Worm (Caenorhabditis elegans) whole organism, young adult: ENCODE data around the gene F48E8.3.

ENCODE experiments used
- B0336.3 ChIP-seq: fragments of 200-800 bp; sonication (Bioruptor generic); IDR thresholded peaks from 2 replicates; pipeline ENCODE4 v1.3.6; 2022; ENCODE audit warnings: missing genetic modification characterization, missing compliant biosample characterization
- C17E4.6 ChIP-seq: fragments of 200-800 bp; sonication (Bioruptor generic); IDR thresholded peaks from 2 replicates; pipeline ENCODE4 v1.3.6; 2022; ENCODE audit warnings: missing genetic modification reagents, missing genetic modification characterization, missing compliant biosample characterization
- D2030.7 ChIP-seq: fragments of 200-800 bp; sonication (Bioruptor generic); IDR thresholded peaks from 2 replicates; pipeline ENCODE4 v1.3.6; 2022; ENCODE audit warnings: missing genetic modification reagents, missing genetic modification characterization, missing compliant biosample characterization
- F33H1.4 ChIP-seq: fragments of 200-800 bp; sonication (Bioruptor generic); IDR thresholded peaks from 2 replicates; pipeline ENCODE4 v1.3.6; 2022; ENCODE audit warnings: missing genetic modification reagents, missing genetic modification characterization, missing compliant biosample characterization
- F37B4.10 ChIP-seq: fragments of 200-800 bp; sonication (Bioruptor generic); IDR thresholded peaks from 2 replicates; pipeline ENCODE4 v1.3.6; 2022; ENCODE audit warnings: missing genetic modification characterization, missing compliant biosample characterization
- F39B2.1 ChIP-seq: fragments of 200-800 bp; sonication (Bioruptor generic); IDR thresholded peaks from 2 replicates; pipeline ENCODE4 v1.3.6; 2022; ENCODE audit warnings: missing genetic modification reagents, missing genetic modification characterization, missing compliant biosample characterization
- F52B5.7 ChIP-seq: sonication (generic microtip); optimal IDR thresholded peaks from 2 replicates; lab custom pipeline; 2016; ENCODE audit warnings: mild to moderate bottlenecking, missing genetic modification characterization, missing compliant biosample characterization
- F55B11.4 ChIP-seq: sonication (generic microtip); optimal IDR thresholded peaks from 2 replicates; lab custom pipeline; 2016; ENCODE audit warnings: missing compliant biosample characterization, missing genetic modification characterization, borderline replicate concordance; ENCODE audit not compliant: insufficient read depth
- Y53F4B.3 ChIP-seq: fragments of 200-800 bp; sonication (Bioruptor generic); IDR thresholded peaks from 2 replicates; pipeline ENCODE4 v1.3.6; 2022; ENCODE audit warnings: missing genetic modification reagents, missing genetic modification characterization, missing compliant biosample characterization
- Y53G8AR.9 ChIP-seq: fragments of 200-800 bp; sonication (Bioruptor generic); conservative IDR thresholded peaks from 2 replicates; pipeline ENCODE4 v1.3.6; 2022; ENCODE audit warnings: missing genetic modification reagents, missing genetic modification characterization, missing compliant biosample characterization
- Y67H2A.10 ChIP-seq: fragments of 200-800 bp; sonication (Bioruptor generic); conservative IDR thresholded peaks from 2 replicates; pipeline ENCODE4 v1.3.6; 2022; ENCODE audit warnings: missing genetic modification reagents, missing genetic modification characterization, missing compliant biosample characterization
- attf-3 ChIP-seq: fragments of 200-800 bp; sonication (Bioruptor generic); conservative IDR thresholded peaks from 2 replicates; pipeline ENCODE4 v1.3.6; 2022; ENCODE audit warnings: missing genetic modification reagents, missing genetic modification characterization, missing compliant biosample characterization
- bed-2 ChIP-seq: fragments of 200-800 bp; sonication (Bioruptor generic); IDR thresholded peaks from 2 replicates; pipeline ENCODE4 v1.3.6; 2022; ENCODE audit warnings: missing genetic modification reagents, missing genetic modification characterization, missing compliant biosample characterization
- cebp-2 ChIP-seq: fragments of 200-800 bp; sonication (Bioruptor generic); IDR thresholded peaks from 2 replicates; pipeline ENCODE4 v1.3.6; 2022; ENCODE audit warnings: missing genetic modification characterization, missing compliant biosample characterization
- dpff-1 ChIP-seq: sonication (generic microtip); optimal IDR thresholded peaks from 2 replicates; lab custom pipeline; 2017; ENCODE audit warnings: mild to moderate bottlenecking, missing genetic modification characterization, missing compliant biosample characterization
- dpl-1 ChIP-seq: fragments of 150-350 bp; optimal IDR thresholded peaks from 2 replicates; lab custom pipeline; 2014; ENCODE audit warnings: missing biosample characterization, missing genetic modification reagents, missing genetic modification characterization
- efl-1 ChIP-seq: fragments of 150-350 bp; optimal IDR thresholded peaks from 2 replicates; lab custom pipeline; 2014; ENCODE audit warnings: missing biosample characterization, missing genetic modification reagents, missing genetic modification characterization
- egl-44 ChIP-seq: fragments of 200-800 bp; sonication (Bioruptor generic); IDR thresholded peaks from 2 replicates; pipeline ENCODE4 v1.3.6; 2022; ENCODE audit warnings: missing genetic modification reagents, missing genetic modification characterization, missing compliant biosample characterization
- egrh-3 ChIP-seq: fragments of 200-800 bp; sonication (Bioruptor generic); IDR thresholded peaks from 2 replicates; pipeline ENCODE4 v1.3.6; 2022; ENCODE audit warnings: missing genetic modification reagents, missing genetic modification characterization, missing compliant biosample characterization
- hmg-1.2 ChIP-seq: fragments of 200-800 bp; sonication (Bioruptor generic); IDR thresholded peaks from 2 replicates; pipeline ENCODE4 v1.3.6; 2022; ENCODE audit warnings: missing genetic modification reagents, missing genetic modification characterization, missing compliant biosample characterization
- hmg-20 ChIP-seq: fragments of 200-800 bp; sonication (Bioruptor generic); IDR thresholded peaks from 2 replicates; pipeline ENCODE4 v1.3.6; 2022; ENCODE audit warnings: missing genetic modification reagents, missing genetic modification characterization, missing compliant biosample characterization
- hrde-1 ChIP-seq: sonication (generic microtip); optimal IDR thresholded peaks from 2 replicates; lab custom pipeline; 2016; ENCODE audit warnings: missing genetic modification characterization, mild to moderate bottlenecking, missing compliant biosample characterization, moderate library complexity, missing genotype, missing genetic modification reagents, borderline replicate concordance
- lag-1 ChIP-seq: fragments of 200-800 bp; sonication (Bioruptor generic); IDR thresholded peaks from 2 replicates; pipeline ENCODE4 v1.3.6; 2022; ENCODE audit warnings: missing genetic modification reagents, missing genetic modification characterization, missing compliant biosample characterization
- madf-3 ChIP-seq: fragments of 200-800 bp; sonication (Bioruptor generic); IDR thresholded peaks from 2 replicates; pipeline ENCODE4 v1.3.6; 2022; ENCODE audit warnings: missing genetic modification reagents, missing genetic modification characterization, missing compliant biosample characterization
- nfya-2 ChIP-seq: fragments of 200-800 bp; sonication (Bioruptor generic); IDR thresholded peaks from 2 replicates; pipeline ENCODE4 v1.3.6; 2022; ENCODE audit warnings: missing genetic modification reagents, missing genetic modification characterization, missing compliant biosample characterization
- nfyb-1 ChIP-seq: fragments of 200-800 bp; sonication (Bioruptor generic); IDR thresholded peaks from 2 replicates; pipeline ENCODE4 v1.3.6; 2022; ENCODE audit warnings: missing genetic modification reagents, missing genetic modification characterization, missing compliant biosample characterization
- repo-1 ChIP-seq: sonication (generic microtip); optimal IDR thresholded peaks from 2 replicates; lab custom pipeline; 2017; ENCODE audit warnings: mild to moderate bottlenecking, missing genetic modification characterization, missing compliant biosample characterization
- snpc-1.3 ChIP-seq: sonication (generic microtip); optimal IDR thresholded peaks from 2 replicates; lab custom pipeline; 2017; ENCODE audit warnings: missing genetic modification characterization, mild to moderate bottlenecking, missing compliant biosample characterization, antibody characterized with exemption, moderate library complexity, missing genotype, missing genetic modification reagents; ENCODE audit not compliant: insufficient read depth
- snpc-3.4 ChIP-seq: sonication (generic microtip); optimal IDR thresholded peaks from 2 replicates; lab custom pipeline; 2017; ENCODE audit warnings: missing genetic modification characterization, mild to moderate bottlenecking, missing compliant biosample characterization, antibody characterized with exemption, moderate library complexity, missing genotype, missing genetic modification reagents
- tbp1 ChIP-seq: fragments of 200-800 bp; sonication (Bioruptor generic); optimal IDR thresholded peaks from 2 replicates; lab custom pipeline; 2018; ENCODE audit warnings: mild to moderate bottlenecking, missing genetic modification characterization, missing compliant biosample characterization
- unc-130 ChIP-seq: sonication (generic microtip); optimal IDR thresholded peaks from 2 replicates; lab custom pipeline; 2016; ENCODE audit warnings: missing genetic modification reagents, missing genetic modification characterization, missing compliant biosample characterization
- xnd-1 ChIP-seq: sonication (generic microtip); optimal IDR thresholded peaks from 2 replicates; lab custom pipeline; 2016; ENCODE audit warnings: missing genotype, missing genetic modification reagents, missing genetic modification characterization, missing compliant biosample characterization
- zfh-2 ChIP-seq: fragments of 200-800 bp; sonication (Bioruptor generic); conservative IDR thresholded peaks from 2 replicates; pipeline ENCODE4 v1.3.6; 2022; ENCODE audit warnings: missing genetic modification reagents, missing genetic modification characterization, missing compliant biosample characterization
- zim-3 ChIP-seq: sonication (generic microtip); optimal IDR thresholded peaks from 2 replicates; lab custom pipeline; 2017; ENCODE audit warnings: mild to moderate bottlenecking, missing genetic modification characterization, moderate library complexity, missing compliant biosample characterization
- ztf-18 ChIP-seq: sonication (generic microtip); optimal IDR thresholded peaks from 2 replicates; lab custom pipeline; 2016; ENCODE audit warnings: missing genotype, mild to moderate bottlenecking, missing genetic modification characterization, missing compliant biosample characterization
- ztf-28 ChIP-seq: fragments of 200-800 bp; sonication (Bioruptor generic); IDR thresholded peaks from 2 replicates; pipeline ENCODE4 v1.3.6; 2022; ENCODE audit warnings: missing genetic modification reagents, missing genetic modification characterization, missing compliant biosample characterization
- ztf-3 ChIP-seq: fragments of 200-800 bp; sonication (Bioruptor generic); optimal IDR thresholded peaks from 2 replicates; lab custom pipeline; 2018; ENCODE audit warnings: mild to moderate bottlenecking, missing genetic modification characterization, missing compliant biosample characterization

Gene F48E8.3

DNA sequence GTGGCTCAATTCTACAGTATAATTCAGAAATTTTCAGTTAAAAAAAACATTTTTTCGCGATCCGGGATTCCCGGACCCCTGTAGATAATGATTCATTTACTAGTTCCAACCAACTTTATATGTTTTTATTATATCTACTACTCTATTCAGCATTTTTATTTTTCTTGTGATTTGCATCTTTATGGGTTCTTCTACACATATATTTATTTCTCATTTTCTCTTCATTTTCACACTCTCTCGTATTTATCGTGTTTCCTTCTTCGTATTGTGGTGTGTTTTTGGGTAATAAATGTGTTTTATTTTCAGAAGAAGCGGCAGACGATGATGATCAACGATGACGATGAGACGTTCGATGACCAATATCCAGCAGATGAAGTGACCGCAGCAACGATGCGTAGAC is 2.9 kb downstream of the F48E8.3 start, which contains the start of gene F48E8.2:
F48E8.2 (plus strand) TSS at position 301 of the 400 bp plus-strand sequence.
- no peak for TF ChIP-seq D2030.7 (GFP tag; lab: Robert Waterston, UW)

DNA sequence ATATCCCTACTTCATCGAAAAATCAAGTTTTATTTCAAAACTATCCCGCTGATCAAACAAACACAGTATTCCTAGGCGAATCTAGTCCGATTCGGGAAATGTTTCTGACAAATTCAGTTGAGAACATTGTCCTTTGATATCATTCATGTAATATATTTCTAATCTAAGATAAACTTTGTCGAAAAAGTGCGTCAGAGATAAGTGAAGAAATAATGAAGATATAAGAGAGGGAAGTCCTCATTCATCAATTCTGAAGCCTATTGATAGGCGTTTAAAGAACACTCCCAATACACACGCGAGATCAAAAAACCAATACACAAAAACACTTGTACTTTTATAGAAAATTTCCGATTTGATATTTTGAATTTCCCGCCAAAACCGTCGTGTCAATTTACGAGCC is 3.7 kb downstream of the F48E8.3 start:
- TF ChIP-seq ztf-18 (no peak), dpl-1 (GFP tag; lab: Kevin White, UChicago) (no peak), egrh-3 (GFP tag; lab: Robert Waterston, UW) (no peak), hmg-1.2 (GFP tag; lab: Robert Waterston, UW) (no peak), F37B4.10 (GFP tag; lab: Robert Waterston, UW) (no peak), C17E4.6 (GFP tag; lab: Robert Waterston, UW) (no peak), cebp-2 (GFP tag; lab: Robert Waterston, UW) (no peak), xnd-1 (no peak), dpff-1 (tag; lab: Kevin White, UChicago) (no peak), zim-3 (no peak), F33H1.4 (GFP tag; lab: Robert Waterston, UW) (no peak), madf-3 (GFP tag; lab: Robert Waterston, UW) (no peak), nfya-2 (GFP tag; lab: Robert Waterston, UW) (no peak), bed-2 (no peak), hmg-20 (no peak), lag-1 (GFP tag; lab: Robert Waterston, UW) (no peak), F55B11.4 (tag; lab: Kevin White, UChicago) (no peak), Y67H2A.10 (GFP tag; lab: Robert Waterston, UW) (no peak), unc-130 (no peak), repo-1 (no peak)

DNA sequence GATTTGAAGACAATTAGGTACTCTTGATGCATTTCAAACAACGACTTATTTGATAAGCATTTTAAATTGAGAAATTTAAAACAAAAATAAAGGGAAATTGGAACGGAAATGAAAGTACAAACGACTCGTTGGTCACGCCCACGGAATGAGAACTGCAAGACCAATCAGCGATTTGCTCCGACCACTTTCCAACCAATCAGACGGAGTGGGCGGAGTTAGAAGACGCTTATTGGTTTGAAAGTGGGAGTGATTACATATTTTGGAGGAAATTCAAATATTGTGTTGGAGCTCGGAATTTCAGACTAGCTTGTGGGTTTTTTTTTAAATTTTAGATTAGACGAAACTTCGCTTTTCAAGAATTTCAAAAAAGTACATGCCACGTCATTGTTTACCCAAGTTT is 7.9 kb downstream of the F48E8.3 start:
- TF ChIP-seq nfyb-1 (peak; percentile 72; the same call in 1 of the 2 replicates), efl-1 (GFP tag; lab: Kevin White, UChicago) (no peak)
- TF ChIP-seq, all 124 proteins: peak for 1

ce11 chrIII:5472693-5473092 is 11.5 kb downstream of the F48E8.3 start:
- no peak for TF ChIP-seq Y53F4B.3
- no peak for TF ChIP-seq F52B5.7 (tag; lab: Kevin White, UChicago)
- 0 out of 2 replicates have a peak, but pooled peaks have one; percentile 18 for TF ChIP-seq zfh-2 (GFP tag; lab: Robert Waterston, UW)

- no peak for TF ChIP-seq ztf-28 (GFP tag; lab: Robert Waterston, UW)
- TF ChIP-seq dpff-1 (tag; lab: Kevin White, UChicago): no peak
- no peak for TF ChIP-seq hrde-1 (tag; lab: Kevin White, UChicago)
- TF ChIP-seq egl-44 (GFP tag; lab: Robert Waterston, UW): no peak
- no peak for TF ChIP-seq snpc-1.3 (tag; lab: Kevin White, UChicago)
- TF ChIP-seq tbp1 (GFP tag; lab: Kevin White, UChicago): no peak
- no peak for TF ChIP-seq nfyb-1
- TF ChIP-seq B0336.3 (GFP tag; lab: Robert Waterston, UW): no peak
- TF ChIP-seq ztf-3 (GFP tag; lab: Kevin White, UChicago): no peak
- TF ChIP-seq snpc-3.4: no peak
- no peak for TF ChIP-seq F39B2.1 (GFP tag; lab: Robert Waterston, UW)
- no peak for TF ChIP-seq attf-3 (GFP tag; lab: Robert Waterston, UW)
- TF ChIP-seq Y53G8AR.9 (GFP tag; lab: Robert Waterston, UW): no peak
- no peak for TF ChIP-seq dpl-1 (GFP tag; lab: Kevin White, UChicago)
These were observed 13.0 kb downstream of the F48E8.3 start, which contains the start of gene lon-1 for ce11 chrIII:5474176-5474575. lon-1 (plus strand) TSS chrIII:5474476.
